Worm (Caenorhabditis elegans) whole organism, L3 larva: ENCODE measurements around the gene C07H6.2.

Source experiments
- ama-1 ChIP-seq: fragments of 150-350 bp; optimal IDR thresholded peaks from 2 replicates; lab custom pipeline; 2018
- elt-2 ChIP-seq: sonication (generic microtip); optimal IDR thresholded peaks from 2 replicates; lab custom pipeline; 2016; ENCODE audit warnings: missing genetic modification reagents, mild to moderate bottlenecking, missing genetic modification characterization, missing compliant biosample characterization
- elt-3 ChIP-seq, 3 experiments: fragments of 150-350 bp in 1 of 3; sonication (generic microtip) in 2 of 3; optimal IDR thresholded peaks; 2 replicates in 2 of 3; 4 replicates in 1 of 3; lab custom pipeline; 2014 to 2017; ENCODE audit warnings: missing biosample characterization in 3 of 3, missing genetic modification characterization in 3 of 3
- fkh-10 ChIP-seq: sonication (generic microtip); optimal IDR thresholded peaks from 2 replicates; lab custom pipeline; 2017; ENCODE audit warnings: missing biosample characterization, missing genetic modification reagents, missing genetic modification characterization
- fkh-2 ChIP-seq: fragments of 150-350 bp; optimal IDR thresholded peaks from 2 replicates; lab custom pipeline; 2014; ENCODE audit warnings: missing biosample characterization, missing genetic modification reagents, missing genetic modification characterization
- fos-1 ChIP-seq: fragments of 150-350 bp; optimal IDR thresholded peaks from 2 replicates; lab custom pipeline; 2014; ENCODE audit warnings: missing biosample characterization, missing genetic modification characterization
- mdl-1 ChIP-seq: fragments of 150-350 bp; optimal IDR thresholded peaks from 2 replicates; lab custom pipeline; 2014; ENCODE audit warnings: missing biosample characterization, missing genetic modification characterization
- mml-1 ChIP-seq: fragments of 150-350 bp; sonication (generic microtip); optimal IDR thresholded peaks from 3 replicates; lab custom pipeline; 2014; ENCODE audit warnings: missing biosample characterization, missing genetic modification characterization
- nhr-76 ChIP-seq: fragments of 150-350 bp; sonication (generic microtip); optimal IDR thresholded peaks from 5 replicates; lab custom pipeline; 2014; ENCODE audit warnings: missing biosample characterization, missing genetic modification characterization
- pqm-1 ChIP-seq: fragments of 150-350 bp; optimal IDR thresholded peaks from 2 replicates; lab custom pipeline; 2017; ENCODE audit warnings: missing biosample characterization, missing genetic modification characterization, inconsistent platforms
- skn-1 ChIP-seq: fragments of 150-350 bp; optimal IDR thresholded peaks from 2 replicates; lab custom pipeline; 2014; ENCODE audit warnings: missing biosample characterization, missing genetic modification characterization
- unc-62 ChIP-seq: fragments of 150-350 bp; sonication (generic microtip); optimal IDR thresholded peaks from 4 replicates; lab custom pipeline; 2014; ENCODE audit warnings: missing biosample characterization, missing genetic modification reagents, missing genetic modification characterization

DNA sequence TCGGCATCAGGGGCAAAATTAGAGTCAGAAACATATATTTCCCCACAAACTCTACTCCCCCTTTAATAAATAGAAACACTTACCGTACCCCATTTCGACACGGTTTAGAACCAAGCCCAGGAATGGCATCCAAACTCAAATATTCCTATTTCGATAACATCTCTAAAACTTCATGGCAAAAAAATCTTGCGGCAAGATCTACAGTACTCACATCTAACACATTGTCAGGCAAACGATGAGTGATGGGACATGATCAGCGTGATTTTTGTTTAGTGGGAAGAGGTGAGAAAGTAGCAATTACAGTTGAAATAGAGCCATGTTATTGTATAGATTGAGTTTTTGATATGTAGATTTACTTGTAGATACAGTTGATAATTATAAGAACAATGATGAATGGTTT lies 30.2 kb downstream of the C07H6.2 start:
- TF ChIP-seq fkh-10 (GFP tag; lab: Kevin White, UChicago) (no peak), ama-1 (lab: Kevin White, UChicago) (no peak), fos-1 (no peak), fkh-2 (tag; lab: Kevin White, UChicago) (no peak), elt-3 (tag; optimal IDR thresholded peaks at IDR 0.05; lab: Kevin White, UChicago) (no peak), nhr-76 (no peak), mdl-1 (tag; lab: Kevin White, UChicago) (no peak), unc-62 (GFP tag; lab: Kevin White, UChicago) (no peak), pqm-1 (tag; lab: Kevin White, UChicago) (no peak), skn-1 (tag; lab: Kevin White, UChicago) (no peak), elt-2 (tag; lab: Kevin White, UChicago) (no peak), mml-1 (tag; lab: Kevin White, UChicago) (no peak)
